Worm (Caenorhabditis elegans) whole organism, young adult: Measurements from ENCODE around the gene H20J04.7.

Source experiments
- B0035.1 ChIP-seq: sonication (generic microtip); optimal IDR thresholded peaks from 2 replicates; lab custom pipeline; 2016; ENCODE audit warnings: missing genetic modification characterization, mild to moderate bottlenecking, missing compliant biosample characterization, missing genotype, missing genetic modification reagents
- B0336.3 ChIP-seq: fragments of 200-800 bp; sonication (Bioruptor generic); IDR thresholded peaks from 2 replicates; pipeline ENCODE4 v1.3.6; 2022; ENCODE audit warnings: missing genetic modification characterization, missing compliant biosample characterization
- C17E4.6 ChIP-seq: fragments of 200-800 bp; sonication (Bioruptor generic); IDR thresholded peaks from 2 replicates; pipeline ENCODE4 v1.3.6; 2022; ENCODE audit warnings: missing genetic modification reagents, missing genetic modification characterization, missing compliant biosample characterization
- F22D6.2 ChIP-seq: sonication (generic microtip); optimal IDR thresholded peaks from 2 replicates; lab custom pipeline; 2016; ENCODE audit warnings: mild to moderate bottlenecking, missing genetic modification characterization, missing compliant biosample characterization
- Y53F4B.3 ChIP-seq: fragments of 200-800 bp; sonication (Bioruptor generic); IDR thresholded peaks from 2 replicates; pipeline ENCODE4 v1.3.6; 2022; ENCODE audit warnings: missing genetic modification reagents, missing genetic modification characterization, missing compliant biosample characterization
- Y79H2A.3 ChIP-seq: fragments of 200-800 bp; sonication (Bioruptor generic); conservative IDR thresholded peaks from 2 replicates; pipeline ENCODE4 v1.3.6; 2022; ENCODE audit warnings: missing genetic modification reagents, missing genetic modification characterization, missing compliant biosample characterization
- Y95B8A.8 ChIP-seq: fragments of 200-800 bp; sonication (Bioruptor generic); IDR thresholded peaks from 2 replicates; pipeline ENCODE4 v1.3.6; 2022; ENCODE audit warnings: missing genetic modification reagents, missing genetic modification characterization, missing compliant biosample characterization
- ZK185.1 ChIP-seq: sonication (generic microtip); optimal IDR thresholded peaks from 2 replicates; lab custom pipeline; 2016; ENCODE audit warnings: mild to moderate bottlenecking, missing genetic modification characterization, missing compliant biosample characterization; ENCODE audit not compliant: poor library complexity, severe bottlenecking
- attf-6 ChIP-seq: fragments of 200-800 bp; sonication (Bioruptor generic); IDR thresholded peaks from 2 replicates; pipeline ENCODE4 v1.3.6; 2022; ENCODE audit warnings: missing genetic modification reagents, missing genetic modification characterization, missing compliant biosample characterization
- bed-1 ChIP-seq: fragments of 200-800 bp; sonication (Bioruptor generic); IDR thresholded peaks from 2 replicates; pipeline ENCODE4 v1.3.6; 2022; ENCODE audit warnings: missing genetic modification reagents, missing genetic modification characterization, missing compliant biosample characterization
- cebp-1 ChIP-seq, 2 experiments: fragments of 200-800 bp in 1 of 2; sonication (Bioruptor generic) in 1 of 2; sonication (generic microtip) in 1 of 2; IDR thresholded peaks in 1 of 2; optimal IDR thresholded peaks in 1 of 2; 2 replicates each; pipeline versions ENCODE4 v1.3.6 to Lab custom; 2017 to 2022; ENCODE audit warnings: missing compliant biosample characterization in 2 of 2, missing genetic modification characterization in 2 of 2, mild to moderate bottlenecking in 1 of 2, missing genetic modification reagents in 1 of 2, moderate library complexity in 1 of 2
- ceh-58 ChIP-seq: fragments of 200-800 bp; sonication (Bioruptor generic); IDR thresholded peaks from 2 replicates; pipeline ENCODE4 v1.3.6; 2022; ENCODE audit warnings: missing genetic modification characterization, missing compliant biosample characterization
- dox-1 ChIP-seq: fragments of 200-800 bp; sonication (Bioruptor generic); IDR thresholded peaks from 2 replicates; pipeline ENCODE4 v1.3.6; 2022; ENCODE audit warnings: missing genetic modification reagents, missing genetic modification characterization, missing compliant biosample characterization
- dpl-1 ChIP-seq: fragments of 150-350 bp; optimal IDR thresholded peaks from 2 replicates; lab custom pipeline; 2014; ENCODE audit warnings: missing biosample characterization, missing genetic modification reagents, missing genetic modification characterization
- egrh-3 ChIP-seq: fragments of 200-800 bp; sonication (Bioruptor generic); IDR thresholded peaks from 2 replicates; pipeline ENCODE4 v1.3.6; 2022; ENCODE audit warnings: missing genetic modification reagents, missing genetic modification characterization, missing compliant biosample characterization
- him-1 ChIP-seq: sonication (generic microtip); optimal IDR thresholded peaks from 2 replicates; lab custom pipeline; 2016; ENCODE audit warnings: missing genotype, missing genetic modification reagents, missing genetic modification characterization, missing compliant biosample characterization
- hmg-20 ChIP-seq: fragments of 200-800 bp; sonication (Bioruptor generic); IDR thresholded peaks from 2 replicates; pipeline ENCODE4 v1.3.6; 2022; ENCODE audit warnings: missing genetic modification reagents, missing genetic modification characterization, missing compliant biosample characterization
- hrde-1 ChIP-seq: sonication (generic microtip); optimal IDR thresholded peaks from 2 replicates; lab custom pipeline; 2016; ENCODE audit warnings: missing genetic modification characterization, mild to moderate bottlenecking, missing compliant biosample characterization, moderate library complexity, missing genotype, missing genetic modification reagents, borderline replicate concordance
- let-526 ChIP-seq: fragments of 200-800 bp; sonication (Bioruptor generic); IDR thresholded peaks from 2 replicates; pipeline ENCODE4 v1.3.6; 2022; ENCODE audit warnings: missing genetic modification reagents, missing genetic modification characterization, missing compliant biosample characterization
- lin-26 ChIP-seq: fragments of 200-800 bp; sonication (Bioruptor generic); IDR thresholded peaks from 2 replicates; pipeline ENCODE4 v1.3.6; 2022; ENCODE audit warnings: missing genetic modification reagents, missing genetic modification characterization, missing compliant biosample characterization
- lin-35 ChIP-seq, 3 experiments: fragments of 150-350 bp in 2 of 3; sonication (generic microtip) in 1 of 3; optimal IDR thresholded peaks; 2 replicates each; lab custom pipeline; 2014 to 2018; ENCODE audit warnings: missing biosample characterization in 3 of 3, missing genetic modification characterization in 3 of 3, missing genetic modification reagents in 3 of 3
- lin-40 ChIP-seq: sonication (generic microtip); optimal IDR thresholded peaks from 2 replicates; lab custom pipeline; 2016; ENCODE audit warnings: missing genetic modification characterization, mild to moderate bottlenecking, missing compliant biosample characterization, missing genotype, missing genetic modification reagents
- lin-54 ChIP-seq: fragments of 200-800 bp; sonication (Bioruptor generic); optimal IDR thresholded peaks from 2 replicates; lab custom pipeline; 2018; ENCODE audit warnings: mild to moderate bottlenecking, missing genetic modification characterization, missing compliant biosample characterization
- madf-3 ChIP-seq: fragments of 200-800 bp; sonication (Bioruptor generic); IDR thresholded peaks from 2 replicates; pipeline ENCODE4 v1.3.6; 2022; ENCODE audit warnings: missing genetic modification reagents, missing genetic modification characterization, missing compliant biosample characterization
- madf-6 ChIP-seq: fragments of 200-800 bp; sonication (Bioruptor generic); IDR thresholded peaks from 2 replicates; pipeline ENCODE4 v1.3.6; 2022; ENCODE audit warnings: missing genetic modification reagents, missing genetic modification characterization, missing compliant biosample characterization
- mcd-1 ChIP-seq: fragments of 200-800 bp; sonication (Bioruptor generic); IDR thresholded peaks from 2 replicates; pipeline ENCODE4 v1.3.6; 2022; ENCODE audit warnings: missing genetic modification reagents, missing genetic modification characterization, missing compliant biosample characterization
- mes-4 ChIP-seq: sonication (generic microtip); optimal IDR thresholded peaks from 2 replicates; lab custom pipeline; 2016; ENCODE audit warnings: missing genotype, missing genetic modification characterization, missing compliant biosample characterization
- mxl-1 ChIP-seq: sonication (generic microtip); optimal IDR thresholded peaks from 2 replicates; lab custom pipeline; 2016; ENCODE audit warnings: missing genetic modification characterization, missing compliant biosample characterization
- nhr-80 ChIP-seq: sonication (generic microtip); optimal IDR thresholded peaks from 2 replicates; lab custom pipeline; 2016; ENCODE audit warnings: missing genetic modification characterization, missing compliant biosample characterization
- pbrm-1 ChIP-seq: fragments of 200-800 bp; sonication (Bioruptor generic); IDR thresholded peaks from 2 replicates; pipeline ENCODE4 v1.3.6; 2022; ENCODE audit warnings: missing genetic modification reagents, missing genetic modification characterization, missing compliant biosample characterization
- rcor-1 ChIP-seq: fragments of 200-800 bp; sonication (Bioruptor generic); IDR thresholded peaks from 2 replicates; pipeline ENCODE4 v1.3.6; 2022; ENCODE audit warnings: missing genetic modification reagents, missing genetic modification characterization, missing compliant biosample characterization
- sea-2 ChIP-seq: fragments of 200-800 bp; sonication (Bioruptor generic); IDR thresholded peaks from 2 replicates; pipeline ENCODE4 v1.3.6; 2022; ENCODE audit warnings: missing genetic modification characterization, missing compliant biosample characterization
- tbx-9 ChIP-seq: sonication (generic microtip); optimal IDR thresholded peaks from 2 replicates; lab custom pipeline; 2016; ENCODE audit warnings: borderline replicate concordance, missing genetic modification characterization, inconsistent platforms, missing compliant biosample characterization
- xnd-1 ChIP-seq: sonication (generic microtip); optimal IDR thresholded peaks from 2 replicates; lab custom pipeline; 2016; ENCODE audit warnings: missing genotype, missing genetic modification reagents, missing genetic modification characterization, missing compliant biosample characterization
- zfh-2 ChIP-seq: fragments of 200-800 bp; sonication (Bioruptor generic); conservative IDR thresholded peaks from 2 replicates; pipeline ENCODE4 v1.3.6; 2022; ENCODE audit warnings: missing genetic modification reagents, missing genetic modification characterization, missing compliant biosample characterization

H20J04.7 gene

ce11 chrII:4372867-4373397 is 17.8 kb upstream of the H20J04.7 start:
- TF ChIP-seq madf-3 (GFP tag; lab: Robert Waterston, UW) (0 out of 2 replicates have a peak, but pooled peaks have one; percentile 68), egrh-3 (GFP tag; lab: Robert Waterston, UW) (no peak; the same call in 1 of the 2 replicates), sea-2 (GFP tag; lab: Robert Waterston, UW) (0 out of 2 replicates have a peak, but pooled peaks have one; percentile 24), madf-6 (GFP tag; lab: Robert Waterston, UW) (no peak), let-526 (GFP tag; lab: Robert Waterston, UW) (no peak), C17E4.6 (no peak), Y53F4B.3 (GFP tag; lab: Robert Waterston, UW) (no peak), zfh-2 (GFP tag; lab: Robert Waterston, UW) (peak; percentile 81), bed-1 (0 out of 2 replicates have a peak, but pooled peaks have one; percentile 50)

DNA sequence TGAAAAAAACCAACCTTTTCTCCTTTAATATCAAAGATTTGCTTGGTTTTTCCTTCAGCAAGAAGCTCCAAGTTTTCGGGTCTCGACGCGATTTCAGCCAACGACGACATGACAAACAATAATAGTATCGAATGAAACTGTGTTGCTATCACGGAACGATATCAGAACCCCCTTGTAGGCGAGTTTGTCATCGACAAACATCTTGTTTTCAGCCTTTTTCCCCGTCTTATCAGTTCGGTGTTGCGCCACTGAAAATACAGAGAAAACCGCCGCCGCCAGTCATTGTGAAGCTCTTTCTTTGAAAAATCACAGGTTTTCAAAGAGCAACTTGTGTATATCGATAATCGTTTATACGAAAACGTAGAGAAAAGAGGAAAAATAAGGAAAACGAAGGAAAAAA is 17.3 kb upstream of the H20J04.7 start, which contains the start of gene paic-1:
Gene paic-1 (minus strand): TSS at position 120 of the 400 bp plus-strand sequence.
- TF ChIP-seq dpl-1 = no peak
- TF ChIP-seq Y79H2A.3 (GFP tag; lab: Robert Waterston, UW) = 0 out of 2 replicates have a peak, but pooled peaks have one; percentile 19
- peak; percentile 27 for TF ChIP-seq ZK185.1
- TF ChIP-seq madf-6 (GFP tag; lab: Robert Waterston, UW) = peak; percentile 32
- 0 out of 2 replicates have a peak, but pooled peaks have one; percentile 7 for TF ChIP-seq pbrm-1 (GFP tag; lab: Robert Waterston, UW)
- peak; percentile 38 for TF ChIP-seq B0035.1
- TF ChIP-seq lin-26 (GFP tag; lab: Robert Waterston, UW) = peak; percentile 44; the same call in 1 of the 2 replicates
- TF ChIP-seq mcd-1 (GFP tag; lab: Robert Waterston, UW) = no peak
- 0 out of 2 replicates have a peak, but pooled peaks have one; percentile 23 for TF ChIP-seq dox-1 (GFP tag; lab: Robert Waterston, UW)
- 0 out of 2 replicates have a peak, but pooled peaks have one; percentile 51 for TF ChIP-seq Y95B8A.8 (GFP tag; lab: Robert Waterston, UW)
- peak; percentile 53; the same call in 1 of the 2 replicates for TF ChIP-seq B0336.3 (GFP tag; lab: Robert Waterston, UW)
- TF ChIP-seq madf-3 (GFP tag; lab: Robert Waterston, UW) = 0 out of 2 replicates have a peak, but pooled peaks have one; percentile 11
- TF ChIP-seq mxl-1 (tag; lab: Kevin White, UChicago) = no peak
- peak; percentile 20 for TF ChIP-seq lin-54 (GFP tag; lab: Kevin White, UChicago)
- TF ChIP-seq F22D6.2 = no peak
- TF ChIP-seq ceh-58 (GFP tag; lab: Robert Waterston, UW) = no peak
- TF ChIP-seq hmg-20 = 0 out of 2 replicates have a peak, but pooled peaks have one; percentile 3
- no peak for TF ChIP-seq attf-6 (GFP tag; lab: Robert Waterston, UW)
- TF ChIP-seq xnd-1 (tag; lab: Kevin White, UChicago) = peak; percentile 17
- peak; percentile 47 for TF ChIP-seq hrde-1 (tag; lab: Kevin White, UChicago)
- no peak for TF ChIP-seq cebp-1 (GFP tag; IDR thresholded peaks at IDR 0.05; lab: Robert Waterston, UW)
- peak; percentile 9 for TF ChIP-seq cebp-1 (tag; optimal IDR thresholded peaks at IDR 0.05; lab: Kevin White, UChicago)
- peak; percentile 58 for TF ChIP-seq nhr-80
- no peak for TF ChIP-seq tbx-9 (tag; lab: Kevin White, UChicago)
- TF ChIP-seq him-1 (tag; lab: Kevin White, UChicago) = no peak
- TF ChIP-seq mes-4 (tag; lab: Kevin White, UChicago) = no peak
- peak in 1 of 3 experiments; percentile 37 for TF ChIP-seq lin-35 (GFP tag; optimal IDR thresholded peaks at IDR 0.05; lab: Kevin White, UChicago)
- no peak for TF ChIP-seq rcor-1 (GFP tag; lab: Robert Waterston, UW)
- peak; percentile 27 for TF ChIP-seq lin-40 (tag; lab: Kevin White, UChicago)
